Fruit fly (Drosophila melanogaster) whole organism, adult: ENCODE measurements around the gene Scp2.

Experiments used
- CG11617 ChIP-seq: fragments of 200-800 bp; sonication (Bioruptor generic); optimal IDR thresholded peaks from 2 replicates; lab custom pipeline; 2017; ENCODE audit warnings: mild to moderate bottlenecking, missing biosample characterization, missing genetic modification reagents, missing genetic modification characterization
- CG12768 ChIP-seq: fragments of 200-800 bp; sonication (Bioruptor generic); optimal IDR thresholded peaks from 2 replicates; lab custom pipeline; 2017; ENCODE audit warnings: missing biosample characterization, missing genetic modification characterization, mild to moderate bottlenecking, moderate library complexity, missing genetic modification reagents
- CG14711 ChIP-seq: fragments of 200-800 bp; sonication (Bioruptor generic); optimal IDR thresholded peaks from 2 replicates; lab custom pipeline; 2018; ENCODE audit warnings: missing biosample characterization, mild to moderate bottlenecking, missing genetic modification characterization, moderate library complexity
- CG1620 ChIP-seq: fragments of 200-800 bp; sonication (Bioruptor generic); optimal IDR thresholded peaks from 2 replicates; lab custom pipeline; 2016; ENCODE audit warnings: missing biosample characterization, missing genetic modification characterization
- CG33017 ChIP-seq: fragments of 200-800 bp; sonication (Bioruptor generic); optimal IDR thresholded peaks from 2 replicates; lab custom pipeline; 2018; ENCODE audit warnings: missing biosample characterization, mild to moderate bottlenecking, missing genetic modification characterization, moderate library complexity
- CG5204 ChIP-seq: fragments of 200-800 bp; sonication (Bioruptor generic); optimal IDR thresholded peaks from 2 replicates; lab custom pipeline; 2016; ENCODE audit warnings: missing biosample characterization, missing genetic modification characterization
- CG7045 ChIP-seq: fragments of 200-800 bp; sonication (Bioruptor generic); optimal IDR thresholded peaks from 2 replicates; lab custom pipeline; 2017; ENCODE audit warnings: missing biosample characterization, mild to moderate bottlenecking, missing genetic modification characterization
- CG7101 ChIP-seq: fragments of 200-800 bp; sonication (Bioruptor generic); optimal IDR thresholded peaks from 2 replicates; lab custom pipeline; 2018; ENCODE audit warnings: missing biosample characterization, mild to moderate bottlenecking, missing genetic modification characterization, moderate library complexity
- Clk ChIP-seq: fragments of 200-800 bp; sonication (Bioruptor generic); optimal IDR thresholded peaks from 2 replicates; lab custom pipeline; 2017; ENCODE audit warnings: missing biosample characterization, missing genetic modification characterization
- Crg-1 ChIP-seq: fragments of 200-800 bp; sonication (Bioruptor generic); optimal IDR thresholded peaks from 2 replicates; lab custom pipeline; 2016; ENCODE audit warnings: missing biosample characterization, missing genetic modification characterization
- Hr96 ChIP-seq: fragments of 200-800 bp; sonication (Bioruptor generic); optimal IDR thresholded peaks from 2 replicates; lab custom pipeline; 2016; ENCODE audit warnings: missing biosample characterization, missing genetic modification characterization
- Mnt ChIP-seq: fragments of 200-800 bp; sonication (Bioruptor generic); optimal IDR thresholded peaks from 2 replicates; lab custom pipeline; 2016; ENCODE audit warnings: missing biosample characterization, mild to moderate bottlenecking, missing genetic modification characterization
- bab1 ChIP-seq: fragments of 200-800 bp; sonication (Bioruptor generic); optimal IDR thresholded peaks from 3 replicates; lab custom pipeline; 2019; ENCODE audit warnings: missing biosample characterization, mild to moderate bottlenecking, missing genetic modification characterization, moderate library complexity
- cic ChIP-seq: fragments of 200-800 bp; sonication (Bioruptor generic); optimal IDR thresholded peaks from 2 replicates; lab custom pipeline; 2017; ENCODE audit warnings: missing biosample characterization, mild to moderate bottlenecking, missing genetic modification characterization, moderate library complexity
- cnc ChIP-seq, 2 experiments: fragments of >200 bp; optimal IDR thresholded peaks; 2 replicates each; lab custom pipeline; 2017
- kay ChIP-seq: fragments of 200-800 bp; sonication (Bioruptor generic); peaks from one replicate; lab custom pipeline; 2016; ENCODE audit warnings: missing biosample characterization, missing genetic modification characterization, borderline replicate concordance
- ovo ChIP-seq: fragments of 200-800 bp; sonication (Bioruptor generic); optimal IDR thresholded peaks from 2 replicates; lab custom pipeline; 2016; ENCODE audit warnings: missing biosample characterization, missing genetic modification characterization
- pad ChIP-seq: fragments of 200-800 bp; sonication (Bioruptor generic); optimal IDR thresholded peaks from 3 replicates; lab custom pipeline; 2017; ENCODE audit warnings: missing biosample characterization, missing genetic modification characterization, mild to moderate bottlenecking, moderate library complexity, missing genetic modification reagents
- tj ChIP-seq: fragments of 200-800 bp; sonication (Bioruptor generic); optimal IDR thresholded peaks from 3 replicates; lab custom pipeline; 2017; ENCODE audit warnings: missing biosample characterization, mild to moderate bottlenecking, missing genetic modification characterization, moderate library complexity
- toe ChIP-seq: fragments of 200-800 bp; sonication (Bioruptor generic); optimal IDR thresholded peaks from 2 replicates; lab custom pipeline; 2016; ENCODE audit warnings: missing biosample characterization, missing genetic modification characterization

Gene Scp2

DNA sequence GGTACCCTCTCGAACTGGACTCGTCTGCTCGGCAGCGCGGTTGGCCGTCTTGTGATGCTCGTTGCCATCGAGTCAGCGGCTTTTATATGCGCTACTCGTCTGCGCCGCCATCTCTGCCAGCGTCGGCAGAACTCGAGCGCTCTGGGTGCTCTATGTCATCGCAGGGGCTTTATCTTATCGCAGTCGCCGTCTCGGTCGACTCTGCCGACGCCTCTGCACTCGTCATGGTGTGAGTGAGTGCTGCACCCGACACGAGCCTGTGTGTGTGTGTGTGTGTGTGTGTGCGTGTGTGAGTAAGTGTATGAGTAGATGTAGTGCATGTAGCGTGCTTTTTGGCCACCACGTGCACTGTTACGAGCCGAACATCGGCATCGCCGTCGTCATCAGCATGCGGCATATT is at the start of gene Scp2:
Gene Scp2 (minus strand): TSS at position 59 of the 400 bp plus-strand sequence.
- no peak for TF ChIP-seq Mnt

dm6 chr3R:16632698-16633097 is 49.2 kb upstream of the Scp2 start:
- TF ChIP-seq CG7045: no peak
- TF ChIP-seq pad (GFP tag; lab: Kevin White, UChicago): no peak
- TF ChIP-seq kay (GFP tag; lab: Kevin White, UChicago): no peak
- no peak for TF ChIP-seq Clk (GFP tag; lab: Kevin White, UChicago)
- no peak for TF ChIP-seq CG5204 (GFP tag; lab: Kevin White, UChicago)
- TF ChIP-seq bab1 (GFP tag; lab: Kevin White, UChicago): no peak
- TF ChIP-seq CG14711 (tag; lab: Kevin White, UChicago): no peak
- no peak for TF ChIP-seq CG12768 (GFP tag; lab: Kevin White, UChicago)
- no peak for TF ChIP-seq ovo (GFP tag; lab: Kevin White, UChicago)
- no peak for TF ChIP-seq CG11617 (GFP tag; lab: Kevin White, UChicago)
- no peak for TF ChIP-seq Crg-1 (GFP tag; lab: Kevin White, UChicago)
- no peak for TF ChIP-seq cic (GFP tag; lab: Kevin White, UChicago)
- TF ChIP-seq CG33017 (tag; lab: Kevin White, UChicago): no peak
- TF ChIP-seq cnc (optimal IDR thresholded peaks at IDR 0.05; lab: Kevin White, UChicago): no peak
- no peak for TF ChIP-seq Mnt
- TF ChIP-seq CG1620 (GFP tag; lab: Kevin White, UChicago): no peak
- no peak for TF ChIP-seq tj (GFP tag; lab: Kevin White, UChicago)
- no peak for TF ChIP-seq CG7101 (tag; lab: Kevin White, UChicago)
- TF ChIP-seq Hr96 (GFP tag; lab: Kevin White, UChicago): no peak

- TF ChIP-seq cic (GFP tag; lab: Kevin White, UChicago): no peak
- TF ChIP-seq Mnt: no peak
- no peak for TF ChIP-seq CG7101 (tag; lab: Kevin White, UChicago)
- no peak for TF ChIP-seq tj (GFP tag; lab: Kevin White, UChicago)
- TF ChIP-seq CG12768 (GFP tag; lab: Kevin White, UChicago): no peak
- TF ChIP-seq CG1620 (GFP tag; lab: Kevin White, UChicago): no peak
- TF ChIP-seq Crg-1 (GFP tag; lab: Kevin White, UChicago): no peak
- no peak for TF ChIP-seq ovo (GFP tag; lab: Kevin White, UChicago)
- TF ChIP-seq CG11617 (GFP tag; lab: Kevin White, UChicago): no peak
- TF ChIP-seq CG5204 (GFP tag; lab: Kevin White, UChicago): no peak
Observed at dm6 chr3R:16630564-16630963, 47.1 kb upstream of the Scp2 start.

- TF ChIP-seq tj (GFP tag; lab: Kevin White, UChicago) (no peak), CG11617 (GFP tag; lab: Kevin White, UChicago) (no peak), cnc (optimal IDR thresholded peaks at IDR 0.05; lab: Kevin White, UChicago) (no peak), pad (GFP tag; lab: Kevin White, UChicago) (no peak), kay (GFP tag; lab: Kevin White, UChicago) (no peak), CG5204 (GFP tag; lab: Kevin White, UChicago) (no peak), ovo (GFP tag; lab: Kevin White, UChicago) (no peak), Crg-1 (GFP tag; lab: Kevin White, UChicago) (no peak), bab1 (GFP tag; lab: Kevin White, UChicago) (no peak), CG7045 (no peak), CG7101 (tag; lab: Kevin White, UChicago) (no peak), Hr96 (GFP tag; lab: Kevin White, UChicago) (no peak), toe (GFP tag; lab: Kevin White, UChicago) (no peak)
Observed at dm6 chr3R:16626899-16627432, 43.5 kb upstream of the Scp2 start.

- peak; percentile 79 for TF ChIP-seq kay (GFP tag; lab: Kevin White, UChicago)
- peak; percentile 12 for TF ChIP-seq ovo (GFP tag; lab: Kevin White, UChicago)
- peak; percentile 81 for TF ChIP-seq tj (GFP tag; lab: Kevin White, UChicago)
- no peak for TF ChIP-seq Hr96 (GFP tag; lab: Kevin White, UChicago)
- no peak for TF ChIP-seq pad (GFP tag; lab: Kevin White, UChicago)
Observed at dm6 chr3R:16625844-16626430, 42.5 kb upstream of the Scp2 start.

DNA sequence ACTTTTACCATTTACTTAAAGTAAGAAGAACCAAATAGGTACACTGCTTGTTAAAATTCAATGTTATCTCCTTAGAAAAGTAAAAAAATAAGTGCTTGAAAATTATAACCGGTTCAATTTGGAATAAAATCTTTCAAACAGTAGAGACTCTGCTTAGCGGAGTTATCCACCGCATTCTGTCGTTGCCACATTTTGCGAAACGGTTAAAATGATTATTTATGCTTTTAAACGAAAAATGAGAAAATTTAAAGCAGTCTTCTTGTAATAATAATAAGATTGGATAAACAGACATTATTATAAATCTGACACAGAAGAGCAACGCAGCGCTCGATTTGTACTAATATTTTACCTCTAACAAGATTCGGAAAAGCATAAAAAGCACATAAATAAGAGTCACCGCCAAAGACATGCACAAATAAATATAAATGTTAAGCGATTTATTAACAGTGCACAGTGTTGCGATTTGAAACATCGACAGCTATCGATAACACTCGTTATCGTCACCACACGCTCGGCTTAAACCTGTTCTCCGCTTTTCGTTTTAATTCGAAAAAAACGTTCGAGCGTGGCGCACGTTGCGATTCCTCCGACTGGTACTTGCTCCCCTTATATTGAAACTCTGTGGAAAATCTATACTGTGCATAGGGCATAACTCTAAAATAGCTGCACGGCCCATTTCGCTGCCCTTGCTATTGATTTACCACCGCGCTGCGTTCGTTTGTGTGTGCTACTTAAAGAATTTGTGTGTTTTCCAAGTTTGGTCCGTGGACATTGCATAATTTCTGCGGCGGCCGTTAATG is 41.5 kb upstream of the Scp2 start, which contains the start of gene Fas1:
Gene Fas1 (plus strand): TSS at position 489 of the 800 bp plus-strand sequence.
- TF ChIP-seq bab1 (GFP tag; lab: Kevin White, UChicago) (no peak), kay (GFP tag; lab: Kevin White, UChicago) (peak; percentile 89), Mnt (peak; percentile 32), toe (GFP tag; lab: Kevin White, UChicago) (no peak), Hr96 (GFP tag; lab: Kevin White, UChicago) (peak; percentile 2), Crg-1 (GFP tag; lab: Kevin White, UChicago) (peak; percentile 1)
